Worm (Caenorhabditis elegans) whole organism, L1 larva: ENCODE measurements around the gene ZK1055.2.

ENCODE experiments used
- C16A3.4 ChIP-seq: fragments of 150-350 bp; optimal IDR thresholded peaks from 2 replicates; lab custom pipeline; 2014; ENCODE audit warnings: missing biosample characterization, missing genetic modification characterization
- F16B12.6 ChIP-seq: fragments of 150-350 bp; optimal IDR thresholded peaks from 2 replicates; lab custom pipeline; 2014; ENCODE audit warnings: missing biosample characterization, missing genetic modification characterization
- Y116A8C.19 ChIP-seq: sonication (generic microtip); optimal IDR thresholded peaks from 2 replicates; lab custom pipeline; 2016; ENCODE audit warnings: missing compliant biosample characterization, missing genetic modification characterization, borderline replicate concordance
- aha-1 ChIP-seq: fragments of 150-350 bp; optimal IDR thresholded peaks from 2 replicates; lab custom pipeline; 2014; ENCODE audit warnings: missing biosample characterization, missing genetic modification characterization
- ama-1 ChIP-seq: fragments of 150-350 bp; optimal IDR thresholded peaks from 2 replicates; lab custom pipeline; 2014
- blmp-1 ChIP-seq: fragments of 150-350 bp; optimal IDR thresholded peaks from 2 replicates; lab custom pipeline; 2014; ENCODE audit warnings: missing biosample characterization, missing genetic modification characterization
- ceh-88 ChIP-seq: fragments of 200-800 bp; sonication (Bioruptor generic); IDR thresholded peaks from 2 replicates; pipeline ENCODE4 v1.3.6; 2022; ENCODE audit warnings: missing genetic modification characterization, missing compliant biosample characterization
- dpl-1 ChIP-seq, 3 experiments: fragments of 150-350 bp in 2 of 3; sonication (generic microtip) in 1 of 3; optimal IDR thresholded peaks; 2 replicates each; lab custom pipeline; 2014 to 2017; ENCODE audit warnings: missing biosample characterization in 3 of 3, missing genetic modification characterization in 3 of 3, missing genetic modification reagents in 3 of 3
- dsc-1 ChIP-seq: sonication (generic microtip); optimal IDR thresholded peaks from 2 replicates; lab custom pipeline; 2016; ENCODE audit warnings: mild to moderate bottlenecking, missing genetic modification characterization, missing compliant biosample characterization
- efl-1 ChIP-seq, 4 experiments: fragments of 150-350 bp; optimal IDR thresholded peaks in 3 of 4; peaks in 1 of 4; 1 replicate in 1 of 4; 2 replicates in 3 of 4; lab custom pipeline; 2014; ENCODE audit warnings: missing biosample characterization in 2 of 4, missing genetic modification characterization in 2 of 4, missing genetic modification reagents in 2 of 4
- egl-13 ChIP-seq: sonication (generic microtip); optimal IDR thresholded peaks from 2 replicates; lab custom pipeline; 2016; ENCODE audit warnings: missing genotype, missing genetic modification reagents, missing genetic modification characterization, missing compliant biosample characterization
- elt-2 ChIP-seq: sonication (generic microtip); optimal IDR thresholded peaks from 2 replicates; lab custom pipeline; 2016; ENCODE audit warnings: missing genetic modification characterization, mild to moderate bottlenecking, inconsistent platforms, missing compliant biosample characterization, missing genetic modification reagents
- elt-3 ChIP-seq, 6 experiments: fragments of 150-350 bp in 1 of 6; sonication (generic microtip); optimal IDR thresholded peaks; 2 replicates each; lab custom pipeline; 2017 to 2018; ENCODE audit warnings: missing biosample characterization in 6 of 6, missing genetic modification characterization in 6 of 6, inconsistent platforms in 1 of 6
- ets-5 ChIP-seq: fragments of 200-800 bp; sonication (Bioruptor generic); IDR thresholded peaks from 2 replicates; pipeline ENCODE4 v1.3.6; 2022; ENCODE audit warnings: missing genetic modification characterization, missing compliant biosample characterization
- hlh-17 ChIP-seq: fragments of 200-800 bp; sonication (Bioruptor generic); optimal IDR thresholded peaks from 2 replicates; lab custom pipeline; 2018; ENCODE audit warnings: missing genetic modification characterization, mild to moderate bottlenecking, missing compliant biosample characterization, moderate library complexity, borderline replicate concordance
- hpl-2 ChIP-seq: fragments of 150-350 bp; optimal IDR thresholded peaks from 2 replicates; lab custom pipeline; 2014; ENCODE audit warnings: missing biosample characterization, missing genetic modification reagents, missing genetic modification characterization
- irx-1 ChIP-seq: sonication (generic microtip); optimal IDR thresholded peaks from 2 replicates; lab custom pipeline; 2016; ENCODE audit warnings: missing genetic modification characterization, missing compliant biosample characterization
- lin-14 ChIP-seq: fragments of 200-800 bp; sonication (Bioruptor generic); optimal IDR thresholded peaks from 2 replicates; lab custom pipeline; 2018; ENCODE audit warnings: mild to moderate bottlenecking, missing genetic modification characterization, moderate library complexity, missing compliant biosample characterization
- lin-39 ChIP-seq: fragments of 150-350 bp; optimal IDR thresholded peaks from 2 replicates; lab custom pipeline; 2014; ENCODE audit warnings: missing biosample characterization, missing genetic modification reagents, missing genetic modification characterization
- lsy-2 ChIP-seq, 2 experiments: fragments of 150-350 bp; optimal IDR thresholded peaks; 2 replicates each; lab custom pipeline; 2014; ENCODE audit warnings: missing biosample characterization in 2 of 2, missing genetic modification characterization in 2 of 2
- mdl-1 ChIP-seq, 2 experiments: fragments of 150-350 bp; optimal IDR thresholded peaks; 2 replicates each; lab custom pipeline; 2014 to 2017; ENCODE audit warnings: missing biosample characterization in 2 of 2, missing genetic modification characterization in 2 of 2, inconsistent platforms in 1 of 2
- mep-1 ChIP-seq: fragments of 150-350 bp; optimal IDR thresholded peaks from 2 replicates; lab custom pipeline; 2014; ENCODE audit warnings: missing biosample characterization, missing genetic modification characterization
- nhr-11 ChIP-seq: fragments of 150-350 bp; optimal IDR thresholded peaks from 2 replicates; lab custom pipeline; 2014; ENCODE audit warnings: missing biosample characterization, missing genetic modification characterization
- nhr-20 ChIP-seq: sonication (generic microtip); optimal IDR thresholded peaks from 2 replicates; lab custom pipeline; 2016; ENCODE audit warnings: mild to moderate bottlenecking, missing genetic modification characterization, missing compliant biosample characterization
- nhr-28 ChIP-seq: fragments of 150-350 bp; optimal IDR thresholded peaks from 2 replicates; lab custom pipeline; 2014; ENCODE audit warnings: missing biosample characterization, missing genetic modification characterization
- nhr-71 ChIP-seq: sonication (generic microtip); optimal IDR thresholded peaks from 2 replicates; lab custom pipeline; 2016; ENCODE audit warnings: mild to moderate bottlenecking, missing genetic modification characterization, moderate library complexity, missing compliant biosample characterization
- nhr-85 ChIP-seq: sonication (generic microtip); peaks from one replicate; lab custom pipeline; 2016; ENCODE audit warnings: missing genetic modification characterization, inconsistent platforms, missing compliant biosample characterization
- nhr-90 ChIP-seq: sonication (generic microtip); optimal IDR thresholded peaks from 2 replicates; lab custom pipeline; 2016; ENCODE audit warnings: mild to moderate bottlenecking, missing genetic modification characterization, missing compliant biosample characterization; ENCODE audit not compliant: poor library complexity
- pag-3 ChIP-seq: sonication (generic microtip); optimal IDR thresholded peaks from 2 replicates; lab custom pipeline; 2017; ENCODE audit warnings: missing genetic modification characterization, mild to moderate bottlenecking, missing compliant biosample characterization, antibody characterized with exemption, borderline replicate concordance; ENCODE audit not compliant: insufficient read depth
- pax-3 ChIP-seq: fragments of 200-800 bp; sonication (Bioruptor generic); optimal IDR thresholded peaks from 2 replicates; lab custom pipeline; 2018; ENCODE audit warnings: mild to moderate bottlenecking, missing genetic modification characterization, moderate library complexity, missing compliant biosample characterization
- pqm-1 ChIP-seq: sonication (generic microtip); optimal IDR thresholded peaks from 3 replicates; lab custom pipeline; 2017; ENCODE audit warnings: missing biosample characterization, missing genetic modification characterization
- skn-1 ChIP-seq: fragments of 150-350 bp; optimal IDR thresholded peaks from 2 replicates; lab custom pipeline; 2014; ENCODE audit warnings: missing biosample characterization, missing genetic modification characterization
- snpc-4 ChIP-seq: fragments of 150-350 bp; optimal IDR thresholded peaks from 2 replicates; lab custom pipeline; 2014; ENCODE audit warnings: missing biosample characterization, missing genetic modification characterization
- snu-23 ChIP-seq: sonication (generic microtip); optimal IDR thresholded peaks from 2 replicates; lab custom pipeline; 2016; ENCODE audit warnings: missing genetic modification characterization, missing compliant biosample characterization
- sptf-1 ChIP-seq: fragments of 150-350 bp; optimal IDR thresholded peaks from 2 replicates; lab custom pipeline; 2014; ENCODE audit warnings: missing biosample characterization, missing genetic modification characterization
- tbx-2 ChIP-seq: sonication (generic microtip); optimal IDR thresholded peaks from 2 replicates; lab custom pipeline; 2016; ENCODE audit warnings: missing genetic modification characterization, missing compliant biosample characterization
- unc-130 ChIP-seq: fragments of 150-350 bp; optimal IDR thresholded peaks from 2 replicates; lab custom pipeline; 2017; ENCODE audit warnings: missing biosample characterization, missing genetic modification characterization, inconsistent platforms
- unc-86 ChIP-seq: sonication (generic microtip); optimal IDR thresholded peaks from 2 replicates; lab custom pipeline; 2016; ENCODE audit warnings: missing genetic modification characterization, missing compliant biosample characterization
- unc-98 ChIP-seq: fragments of 200-800 bp; sonication (Bioruptor generic); IDR thresholded peaks from 2 replicates; pipeline ENCODE4 v1.3.6; 2022; ENCODE audit warnings: missing genetic modification characterization, missing compliant biosample characterization
- xbp-1 ChIP-seq: sonication (generic microtip); optimal IDR thresholded peaks from 2 replicates; lab custom pipeline; 2016; ENCODE audit warnings: missing genetic modification characterization, missing compliant biosample characterization
- zag-1 ChIP-seq: fragments of 150-350 bp; optimal IDR thresholded peaks from 2 replicates; lab custom pipeline; 2014; ENCODE audit warnings: missing biosample characterization, missing genetic modification characterization
- ztf-11 ChIP-seq, 2 experiments: sonication (generic microtip); optimal IDR thresholded peaks; 2 replicates each; lab custom pipeline; 2016 to 2017; ENCODE audit warnings: missing genetic modification characterization in 2 of 2, missing biosample characterization in 1 of 2, missing compliant biosample characterization in 1 of 2

Gene ZK1055.2

ce11 chrV:6590283-6590682, at the start of gene ZK1055.2:
ZK1055.2 (plus strand) TSS chrV:6590583.
- TF ChIP-seq pag-3 (tag; lab: Kevin White, UChicago) (no peak), lsy-2 (tag; optimal IDR thresholded peaks at IDR 0.05; lab: Kevin White, UChicago) (no peak), unc-98 (GFP tag; lab: Robert Waterston, UW) (no peak), nhr-85 (tag; lab: Kevin White, UChicago) (no peak), pqm-1 (no peak), ets-5 (GFP tag; lab: Robert Waterston, UW) (no peak), ceh-88 (GFP tag; lab: Robert Waterston, UW) (no peak), pax-3 (tag; lab: Kevin White, UChicago) (no peak), nhr-28 (tag; lab: Kevin White, UChicago) (no peak), lin-39 (no peak), hpl-2 (GFP tag; lab: Kevin White, UChicago) (no peak)

DNA sequence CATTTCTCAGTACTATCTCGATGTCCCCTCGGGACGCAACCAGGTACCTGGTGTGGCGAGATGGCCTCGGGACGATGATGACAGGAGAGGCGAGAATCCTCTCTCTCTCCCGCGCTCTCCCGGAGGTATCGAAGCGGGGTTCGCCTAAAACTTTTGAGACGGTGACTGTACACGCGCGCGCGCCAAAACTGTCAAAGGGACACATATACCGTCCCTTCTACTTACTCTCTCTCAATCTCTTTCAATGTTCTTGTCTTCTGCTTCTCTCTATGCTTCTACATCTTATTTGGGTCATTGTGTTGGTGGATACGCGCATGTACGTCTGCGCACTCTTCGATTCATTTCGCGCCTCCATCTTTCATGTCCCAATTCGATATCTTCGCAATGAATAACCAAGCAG, 48.5 kb upstream of the ZK1055.2 start:
- TF ChIP-seq xbp-1 (no peak), C16A3.4 (tag; lab: Kevin White, UChicago) (peak; percentile 2), blmp-1 (peak; percentile 63), elt-2 (tag; lab: Kevin White, UChicago) (no peak), nhr-90 (tag; lab: Kevin White, UChicago) (peak; percentile 4), Y116A8C.19 (tag; lab: Kevin White, UChicago) (no peak), hlh-17 (GFP tag; lab: Kevin White, UChicago) (no peak), dsc-1 (tag; lab: Kevin White, UChicago) (no peak), lsy-2 (tag; optimal IDR thresholded peaks at IDR 0.05; lab: Kevin White, UChicago) (peak in 1 of 2 experiments; percentile 38), nhr-11 (tag; lab: Kevin White, UChicago) (no peak), unc-130 (tag; lab: Kevin White, UChicago) (no peak), nhr-20 (tag; lab: Kevin White, UChicago) (peak; percentile 49), F16B12.6 (tag; lab: Kevin White, UChicago) (no peak), skn-1 (tag; lab: Kevin White, UChicago) (peak; percentile 44), tbx-2 (tag; lab: Kevin White, UChicago) (no peak), dpl-1 (GFP tag; optimal IDR thresholded peaks at IDR 0.05; lab: Kevin White, UChicago) (peak in 1 of 3 experiments; percentile 12), sptf-1 (tag; lab: Kevin White, UChicago) (no peak), lin-14 (GFP tag; lab: Kevin White, UChicago) (peak; percentile 80), elt-3 (tag; optimal IDR thresholded peaks at IDR 0.05; lab: Kevin White, UChicago) (peak in 1 of 6 experiments; percentile 48), aha-1 (tag; lab: Kevin White, UChicago) (no peak), pqm-1 (no peak), nhr-71 (peak; percentile 32), egl-13 (no peak), efl-1 (optimal IDR thresholded peaks at IDR 0.05; lab: Kevin White, UChicago) (no peak), efl-1 (GFP tag; optimal IDR thresholded peaks at IDR 0.05 in 1 of 2; lab: Kevin White, UChicago) (peak in 1 of 2 experiments; percentile 77), zag-1 (tag; lab: Kevin White, UChicago) (no peak), snu-23 (GFP tag; lab: Kevin White, UChicago) (peak; percentile 47), mep-1 (peak; percentile 11), ceh-88 (GFP tag; lab: Robert Waterston, UW) (no peak), nhr-85 (tag; lab: Kevin White, UChicago) (no peak), ztf-11 (tag; optimal IDR thresholded peaks at IDR 0.05; lab: Kevin White, UChicago) (no peak), snpc-4 (no peak), mdl-1 (tag; optimal IDR thresholded peaks at IDR 0.05; lab: Kevin White, UChicago) (peak in 1 of 2 experiments; percentile 22)

DNA sequence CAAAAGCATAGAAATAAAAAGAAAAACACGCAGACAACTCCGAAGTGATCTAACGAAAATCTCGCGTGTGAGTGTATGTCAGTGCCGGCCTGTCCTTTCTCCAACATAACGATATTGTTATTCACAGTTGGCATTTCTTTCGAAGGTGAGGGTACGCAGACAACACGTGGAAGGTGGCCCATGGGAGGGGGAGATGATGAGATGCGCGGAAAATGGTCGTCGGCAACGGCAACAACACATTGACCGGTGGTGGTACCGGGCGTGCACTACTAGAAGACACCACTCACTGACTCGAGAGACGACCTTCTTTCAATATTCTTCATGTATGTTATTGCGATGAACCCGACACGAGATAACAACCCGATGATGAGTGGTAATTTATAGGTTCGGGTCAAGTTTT, 45.4 kb upstream of the ZK1055.2 start:
- TF ChIP-seq unc-86 (tag; lab: Kevin White, UChicago) (no peak), ama-1 (lab: Kevin White, UChicago) (no peak), ceh-88 (GFP tag; lab: Robert Waterston, UW) (no peak), nhr-90 (tag; lab: Kevin White, UChicago) (peak; percentile 28), snpc-4 (no peak), nhr-20 (tag; lab: Kevin White, UChicago) (peak; percentile 41), lin-14 (GFP tag; lab: Kevin White, UChicago) (peak; percentile 77), irx-1 (tag; lab: Kevin White, UChicago) (no peak), mep-1 (peak; percentile 40), blmp-1 (peak; percentile 37), nhr-71 (peak; percentile 6), snu-23 (GFP tag; lab: Kevin White, UChicago) (peak; percentile 42)
